Fruit fly (Drosophila melanogaster) whole organism, embryonic: ENCODE measurements around the gene faf.

ENCODE experiments used
- Abd-B ChIP-seq: fragments of 200-800 bp; sonication (Bioruptor generic); optimal IDR thresholded peaks from 2 replicates; lab custom pipeline; 2018; ENCODE audit warnings: missing biosample characterization, mild to moderate bottlenecking, missing genetic modification characterization, moderate library complexity
- Aef1 ChIP-seq: fragments of 200-800 bp; sonication (Bioruptor generic); IDR thresholded peaks from 3 replicates; pipeline ENCODE4 v1.3.6; 2022; ENCODE audit warnings: missing biosample characterization, missing genetic modification characterization
- Bteb2 ChIP-seq: fragments of 200-800 bp; sonication (Bioruptor generic); optimal IDR thresholded peaks from 2 replicates; lab custom pipeline; 2016; ENCODE audit warnings: missing biosample characterization, missing genetic modification characterization
- CG10321 ChIP-seq: fragments of 200-800 bp; sonication (Bioruptor generic); IDR thresholded peaks from 2 replicates; pipeline ENCODE4 v1.3.6; 2022; ENCODE audit warnings: missing biosample characterization, missing genetic modification characterization
- CG10565 ChIP-seq: fragments of 200-800 bp; sonication (Bioruptor generic); optimal IDR thresholded peaks from 3 replicates; lab custom pipeline; 2016; ENCODE audit warnings: missing biosample characterization, mild to moderate bottlenecking, missing genetic modification characterization
- CG13894 ChIP-seq: fragments of 200-800 bp; sonication (Bioruptor generic); optimal IDR thresholded peaks from 3 replicates; lab custom pipeline; 2018; ENCODE audit warnings: missing biosample characterization, mild to moderate bottlenecking, missing genetic modification characterization, moderate library complexity
- CG14050 ChIP-seq: fragments of 200-800 bp; sonication (Bioruptor generic); IDR thresholded peaks from 3 replicates; pipeline ENCODE4 v1.3.6; 2022; ENCODE audit warnings: missing biosample characterization, missing genetic modification characterization
- CG1647 ChIP-seq: fragments of 200-800 bp; sonication (Bioruptor generic); optimal IDR thresholded peaks from 3 replicates; lab custom pipeline; 2016; ENCODE audit warnings: missing biosample characterization, missing genetic modification characterization
- CG17829 ChIP-seq: fragments of 200-800 bp; optimal IDR thresholded peaks from 2 replicates; lab custom pipeline; 2019; ENCODE audit warnings: missing biosample characterization, mild to moderate bottlenecking, missing genetic modification characterization, moderate library complexity
- CG2199 ChIP-seq: fragments of 200-800 bp; sonication (Bioruptor generic); IDR thresholded peaks from 3 replicates; pipeline ENCODE4 v1.3.6; 2022; ENCODE audit warnings: missing biosample characterization, missing genetic modification characterization
- CG4617 ChIP-seq: fragments of 200-800 bp; sonication (Bioruptor generic); optimal IDR thresholded peaks from 3 replicates; lab custom pipeline; 2016; ENCODE audit warnings: missing biosample characterization, missing genetic modification characterization, borderline replicate concordance
- CG5180 ChIP-seq: fragments of 200-800 bp; sonication (Bioruptor generic); optimal IDR thresholded peaks from 3 replicates; lab custom pipeline; 2017; ENCODE audit warnings: missing biosample characterization, missing genetic modification characterization, mild to moderate bottlenecking, moderate library complexity, missing genetic modification reagents
- CG6254 ChIP-seq: fragments of 200-800 bp; sonication (Bioruptor generic); optimal IDR thresholded peaks from 3 replicates; lab custom pipeline; 2017; ENCODE audit warnings: mild to moderate bottlenecking, missing biosample characterization, missing genetic modification reagents, missing genetic modification characterization
- CG6683 ChIP-seq: fragments of 200-800 bp; sonication (Bioruptor generic); optimal IDR thresholded peaks from 2 replicates; lab custom pipeline; 2017; ENCODE audit warnings: missing biosample characterization, mild to moderate bottlenecking, missing genetic modification characterization, missing genetic modification reagents
- CG6791 ChIP-seq: fragments of 200-800 bp; sonication (Bioruptor generic); IDR thresholded peaks from 3 replicates; pipeline ENCODE4 v1.3.6; 2022; ENCODE audit warnings: missing biosample characterization, missing genetic modification characterization; ENCODE audit not compliant: partially characterized antibody
- CG7271 ChIP-seq: fragments of 200-800 bp; sonication (Bioruptor generic); optimal IDR thresholded peaks from 2 replicates; lab custom pipeline; 2018; ENCODE audit warnings: missing biosample characterization, mild to moderate bottlenecking, missing genetic modification characterization, moderate library complexity
- Dbx ChIP-seq: fragments of 200-800 bp; sonication (Bioruptor generic); IDR thresholded peaks from 3 replicates; pipeline ENCODE4 v1.3.6; 2022; ENCODE audit warnings: missing biosample characterization, missing genetic modification characterization
- Dll ChIP-seq: fragments of 200-800 bp; sonication (Bioruptor generic); IDR thresholded peaks from 4 replicates; pipeline ENCODE4 v1.3.6; 2022; ENCODE audit warnings: missing biosample characterization, missing genetic modification characterization; ENCODE audit not compliant: partially characterized antibody
- HLHmδ ChIP-seq: fragments of 200-800 bp; sonication (Bioruptor generic); optimal IDR thresholded peaks from 2 replicates; lab custom pipeline; 2018; ENCODE audit warnings: missing biosample characterization, mild to moderate bottlenecking, missing genetic modification characterization, moderate library complexity
- HmgD ChIP-seq: fragments of 200-800 bp; sonication (Bioruptor generic); optimal IDR thresholded peaks from 3 replicates; lab custom pipeline; 2016; ENCODE audit warnings: missing biosample characterization, missing genetic modification characterization
- HmgZ ChIP-seq: fragments of 200-800 bp; sonication (Bioruptor generic); optimal IDR thresholded peaks from 2 replicates; lab custom pipeline; 2018; ENCODE audit warnings: missing biosample characterization, mild to moderate bottlenecking, missing genetic modification characterization
- Hr51 ChIP-seq, 2 experiments: fragments of 200-800 bp; sonication (Bioruptor generic); optimal IDR thresholded peaks; 2 replicates in 1 of 2; 3 replicates in 1 of 2; lab custom pipeline; 2016 to 2018; ENCODE audit warnings: missing biosample characterization in 2 of 2, missing genetic modification characterization in 2 of 2, mild to moderate bottlenecking in 1 of 2, moderate library complexity in 1 of 2
- PHDP ChIP-seq: fragments of 200-800 bp; sonication (Bioruptor generic); optimal IDR thresholded peaks from 3 replicates; lab custom pipeline; 2018; ENCODE audit warnings: missing biosample characterization, mild to moderate bottlenecking, missing genetic modification characterization, moderate library complexity
- abd-A ChIP-seq: fragments of 200-800 bp; sonication (Bioruptor generic); optimal IDR thresholded peaks from 3 replicates; lab custom pipeline; 2019; ENCODE audit warnings: missing biosample characterization, mild to moderate bottlenecking, missing genetic modification characterization, moderate library complexity
- ap ChIP-seq: fragments of 200-800 bp; sonication (Bioruptor generic); IDR thresholded peaks from 2 replicates; pipeline ENCODE4 v1.3.6; 2022; ENCODE audit warnings: missing biosample characterization, missing genetic modification characterization
- bbx ChIP-seq: fragments of 200-800 bp; sonication (Bioruptor generic); IDR thresholded peaks from 2 replicates; pipeline ENCODE4 v1.3.6; 2022; ENCODE audit warnings: missing biosample characterization, missing genetic modification characterization; ENCODE audit not compliant: partially characterized antibody
- cas ChIP-seq: fragments of 200-800 bp; sonication (Bioruptor generic); IDR thresholded peaks from 2 replicates; pipeline ENCODE4 v1.3.6; 2022; ENCODE audit warnings: missing biosample characterization, missing genetic modification characterization
- en ChIP-seq: fragments of 200-800 bp; sonication (Bioruptor generic); optimal IDR thresholded peaks from 2 replicates; lab custom pipeline; 2016; ENCODE audit warnings: missing biosample characterization, missing genetic modification characterization
- eyg ChIP-seq: fragments of 200-800 bp; sonication (Bioruptor generic); optimal IDR thresholded peaks from 3 replicates; lab custom pipeline; 2016; ENCODE audit warnings: missing biosample characterization, missing genetic modification characterization
- fd96Cb ChIP-seq: fragments of 200-800 bp; sonication (Bioruptor generic); optimal IDR thresholded peaks from 2 replicates; lab custom pipeline; 2018; ENCODE audit warnings: missing biosample characterization, mild to moderate bottlenecking, missing genetic modification characterization, moderate library complexity
- gcm ChIP-seq: fragments of 200-800 bp; sonication (Bioruptor generic); optimal IDR thresholded peaks from 2 replicates; lab custom pipeline; 2019; ENCODE audit warnings: missing biosample characterization, mild to moderate bottlenecking, missing genetic modification characterization, moderate library complexity
- gfzf ChIP-seq: fragments of 200-800 bp; sonication (Bioruptor generic); optimal IDR thresholded peaks from 2 replicates; lab custom pipeline; 2016; ENCODE audit warnings: missing biosample characterization, mild to moderate bottlenecking, missing genetic modification characterization, moderate library complexity
- hbn ChIP-seq: fragments of 200-800 bp; sonication (Bioruptor generic); IDR thresholded peaks from 2 replicates; pipeline ENCODE4 v1.3.6; 2022; ENCODE audit warnings: missing biosample characterization, missing genetic modification characterization; ENCODE audit not compliant: partially characterized antibody
- jing ChIP-seq: fragments of 200-800 bp; sonication (Bioruptor generic); optimal IDR thresholded peaks from 2 replicates; lab custom pipeline; 2018; ENCODE audit warnings: missing biosample characterization, mild to moderate bottlenecking, missing genetic modification characterization
- ken ChIP-seq: fragments of 200-800 bp; sonication (Bioruptor generic); IDR thresholded peaks from 3 replicates; pipeline ENCODE4 v1.3.6; 2022; ENCODE audit warnings: missing biosample characterization, missing genetic modification characterization
- klu ChIP-seq: fragments of 200-800 bp; sonication (Bioruptor generic); IDR thresholded peaks from 2 replicates; pipeline ENCODE4 v1.3.6; 2022; ENCODE audit warnings: missing biosample characterization, missing genetic modification characterization
- mam ChIP-seq: fragments of 200-800 bp; sonication (Bioruptor generic); optimal IDR thresholded peaks from 3 replicates; lab custom pipeline; 2016; ENCODE audit warnings: missing biosample characterization, missing genetic modification characterization
- mirr ChIP-seq: fragments of 200-800 bp; sonication (Bioruptor generic); optimal IDR thresholded peaks from 3 replicates; lab custom pipeline; 2018; ENCODE audit warnings: missing biosample characterization, mild to moderate bottlenecking, missing genetic modification characterization
- nmo ChIP-seq: fragments of 200-800 bp; sonication (Bioruptor generic); optimal IDR thresholded peaks from 2 replicates; lab custom pipeline; 2018; ENCODE audit warnings: missing biosample characterization, mild to moderate bottlenecking, missing genetic modification characterization, moderate library complexity
- oc ChIP-seq: fragments of 200-800 bp; sonication (Bioruptor generic); optimal IDR thresholded peaks from 2 replicates; lab custom pipeline; 2018; ENCODE audit warnings: missing biosample characterization, mild to moderate bottlenecking, missing genetic modification characterization, moderate library complexity
- otp ChIP-seq: fragments of 200-800 bp; sonication (Bioruptor generic); IDR thresholded peaks from 3 replicates; pipeline ENCODE4, ENCODE4 v1.3.6; 2022; ENCODE audit warnings: missing biosample characterization, missing genetic modification characterization
- p53 ChIP-seq: fragments of 200-800 bp; sonication (Bioruptor generic); optimal IDR thresholded peaks from 2 replicates; lab custom pipeline; 2016; ENCODE audit warnings: missing biosample characterization, missing genetic modification characterization
- pb ChIP-seq: fragments of 200-800 bp; sonication (Bioruptor generic); optimal IDR thresholded peaks from 3 replicates; lab custom pipeline; 2016; ENCODE audit warnings: missing biosample characterization, missing genetic modification characterization
- sug ChIP-seq: fragments of 200-800 bp; optimal IDR thresholded peaks from 2 replicates; lab custom pipeline; 2019; ENCODE audit warnings: missing biosample characterization, mild to moderate bottlenecking, missing genetic modification characterization, moderate library complexity
- tin ChIP-seq: fragments of 200-800 bp; sonication (Bioruptor generic); optimal IDR thresholded peaks from 3 replicates; lab custom pipeline; 2016; ENCODE audit warnings: missing biosample characterization, missing genetic modification characterization
- trem ChIP-seq: fragments of 200-800 bp; optimal IDR thresholded peaks from 3 replicates; lab custom pipeline; 2019; ENCODE audit warnings: missing biosample characterization, mild to moderate bottlenecking, missing genetic modification characterization, moderate library complexity
- zen ChIP-seq: fragments of 200-800 bp; sonication (Bioruptor generic); optimal IDR thresholded peaks from 3 replicates; lab custom pipeline; 2018; ENCODE audit warnings: missing biosample characterization, mild to moderate bottlenecking, missing genetic modification characterization, moderate library complexity

The faf gene

dm6 chr3R:31776583-31777362, at the start of gene faf, which contains the start of gene CG2126 (continued):
- TF ChIP-seq ken (GFP tag; lab: Robert Waterston, UW) (peak; percentile 65; the same call in 1 of the 3 replicates), otp (GFP tag; lab: Robert Waterston, UW) (0 out of 3 replicates have a peak, but pooled peaks have one; percentile 44), Bteb2 (GFP tag; lab: Kevin White, UChicago) (peak; percentile 41), oc (tag; lab: Kevin White, UChicago) (peak; percentile 58), CG2199 (GFP tag; lab: Robert Waterston, UW) (no peak), CG6254 (GFP tag; lab: Kevin White, UChicago) (peak; percentile 26), mirr (GFP tag; lab: Kevin White, UChicago) (peak; percentile 47), CG4617 (peak; percentile 52), CG10565 (no peak), trem (tag; lab: Kevin White, UChicago) (peak; percentile 80), CG14050 (GFP tag; lab: Robert Waterston, UW) (peak; percentile 56; the same call in 2 of the 3 replicates), Dll (GFP tag; lab: Robert Waterston, UW) (peak; percentile 63; the same call in 3 of the 4 replicates), bbx (peak; percentile 26; the same call in 1 of the 2 replicates), mam (peak; percentile 74), CG6683 (GFP tag; lab: Kevin White, UChicago) (peak; percentile 56), abd-A (tag; lab: Kevin White, UChicago) (no peak), cas (GFP tag; lab: Robert Waterston, UW) (peak; percentile 60; the same call in 1 of the 2 replicates), p53 (GFP tag; lab: Kevin White, UChicago) (no peak), CG13894 (no peak), HLHmδ (no peak), jing (GFP tag; lab: Kevin White, UChicago) (no peak), Dbx (GFP tag; lab: Robert Waterston, UW) (peak; percentile 63; the same call in 2 of the 3 replicates), Hr51 (GFP tag; optimal IDR thresholded peaks at IDR 0.05; lab: Kevin White, UChicago) (peak; percentile 10 to 84), hbn (GFP tag; lab: Robert Waterston, UW) (no peak; the same call in 1 of the 2 replicates), fd96Cb (tag; lab: Kevin White, UChicago) (peak; percentile 67), klu (GFP tag; lab: Robert Waterston, UW) (peak; percentile 63; the same call in 1 of the 2 replicates), CG7271 (peak; percentile 46), sug (tag; lab: Kevin White, UChicago) (peak; percentile 74), tin (GFP tag; lab: Kevin White, UChicago) (peak; percentile 82), pb (GFP tag; lab: Kevin White, UChicago) (no peak), CG5180 (GFP tag; lab: Kevin White, UChicago) (peak; percentile 41), CG6791 (GFP tag; lab: Robert Waterston, UW) (no peak), nmo (peak; percentile 88), Abd-B (GFP tag; lab: Kevin White, UChicago) (peak; percentile 81), gfzf (GFP tag; lab: Kevin White, UChicago) (peak; percentile 34), zen (peak; percentile 64), gcm (GFP tag; lab: Kevin White, UChicago) (peak; percentile 73), ap (GFP tag; lab: Robert Waterston, UW) (no peak), PHDP (peak; percentile 82), eyg (GFP tag; lab: Kevin White, UChicago) (no peak), HmgZ (tag; lab: Kevin White, UChicago) (peak; percentile 70), CG1647 (GFP tag; lab: Kevin White, UChicago) (peak; percentile 6), CG10321 (no peak), CG17829 (tag; lab: Kevin White, UChicago) (peak; percentile 89), HmgD (GFP tag; lab: Kevin White, UChicago) (no peak), Aef1 (GFP tag; lab: Robert Waterston, UW) (peak; percentile 61; the same call in 2 of the 3 replicates), en (no peak)
